Worm (Caenorhabditis elegans): ENCODE data around the gene cpg-9.

cpg-9 gene

ce11 chrIV:3089611-3090010 lies 19.6 kb upstream of the cpg-9 start:
- TF ChIP-seq nhr-129 (tag; optimal IDR thresholded peaks at IDR 0.05): no peak
- TF ChIP-seq ztf-4 (tag; optimal IDR thresholded peaks at IDR 0.05): no peak
- no peak for TF ChIP-seq alr-1 (tag; optimal IDR thresholded peaks at IDR 0.05)
- TF ChIP-seq lin-13 (GFP tag; optimal IDR thresholded peaks at IDR 0.05): no peak
- no peak for TF ChIP-seq mdl-1 (tag; optimal IDR thresholded peaks at IDR 0.05)
- TF ChIP-seq ztf-1 (GFP tag; conservative IDR thresholded peaks at IDR 0.05): no peak

DNA sequence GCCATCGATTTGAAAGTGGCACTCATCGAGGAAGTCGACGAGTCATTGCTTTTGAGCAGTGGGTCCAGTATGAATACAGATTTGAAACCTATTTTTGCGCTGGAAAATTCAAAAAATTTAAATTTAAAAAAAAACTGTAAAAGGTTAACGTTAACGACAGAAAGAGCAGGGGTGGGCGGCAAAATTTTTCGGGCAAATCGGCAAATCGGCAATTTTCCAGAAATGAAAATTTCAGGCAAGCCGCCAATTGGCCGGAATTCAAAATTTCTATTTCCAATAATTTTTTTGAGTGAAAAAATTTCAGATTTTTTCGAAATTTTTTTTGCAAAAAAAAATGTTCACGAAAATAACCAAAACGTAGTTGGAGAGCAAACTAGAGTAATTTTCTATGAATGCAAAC lies 16.8 kb upstream of the cpg-9 start, which contains the start of gene Y67D8C.9:
Y67D8C.9 (minus strand) TSS at position 101 of the 400 bp plus-strand sequence.
- TF ChIP-seq nhr-10 (tag; optimal IDR thresholded peaks at IDR 0.05) (no peak), snpc-4 (tag; optimal IDR thresholded peaks at IDR 0.05) (no peak), F13H6.1 (tag; optimal IDR thresholded peaks at IDR 0.05) (no peak), nhr-129 (tag; optimal IDR thresholded peaks at IDR 0.05) (no peak), unc-62 (GFP tag; optimal IDR thresholded peaks at IDR 0.05) (no peak), nhr-12 (tag; optimal IDR thresholded peaks at IDR 0.05) (no peak), mbf-1 (tag; optimal IDR thresholded peaks at IDR 0.05) (no peak), nhr-23 (tag; optimal IDR thresholded peaks at IDR 0.05) (no peak)

- TF ChIP-seq mbf-1 (tag; optimal IDR thresholded peaks at IDR 0.05) (no peak), ceh-82 (tag; optimal IDR thresholded peaks at IDR 0.05) (no peak), unc-39 (tag; optimal IDR thresholded peaks at IDR 0.05) (no peak), ztf-4 (tag; optimal IDR thresholded peaks at IDR 0.05) (no peak), Y55F3AM.14 (GFP tag; optimal IDR thresholded peaks at IDR 0.05) (no peak), lin-13 (GFP tag; optimal IDR thresholded peaks at IDR 0.05) (no peak), ztf-11 (tag; optimal IDR thresholded peaks at IDR 0.05) (no peak)
These were observed 6.8 kb upstream of the cpg-9 start for ce11 chrIV:3076802-3077201.

ce11 chrIV:3076207-3076606 lies 6.2 kb upstream of the cpg-9 start, which contains the start of gene Y67D8C.22:
Gene Y67D8C.22 (minus strand): TSS chrIV:3076307.
- TF ChIP-seq crh-2 (tag; optimal IDR thresholded peaks at IDR 0.05) (no peak), R02D3.7 (tag; optimal IDR thresholded peaks at IDR 0.05) (no peak), mdl-1 (tag; optimal IDR thresholded peaks at IDR 0.05) (no peak), ama-1 (optimal IDR thresholded peaks at IDR 0.05) (no peak), lin-39 (tag; optimal IDR thresholded peaks at IDR 0.05) (no peak), mbf-1 (tag; optimal IDR thresholded peaks at IDR 0.05) (no peak), elt-1 (tag; optimal IDR thresholded peaks at IDR 0.05) (no peak), sma-3 (GFP tag; optimal IDR thresholded peaks at IDR 0.05) (no peak)

- no peak for TF ChIP-seq mdl-1 (tag; optimal IDR thresholded peaks at IDR 0.05)
- no peak for TF ChIP-seq ama-1 (optimal IDR thresholded peaks at IDR 0.05)
- no peak for TF ChIP-seq dmd-4 (tag; optimal IDR thresholded peaks at IDR 0.05)
- no peak for TF ChIP-seq ZK546.5 (tag; optimal IDR thresholded peaks at IDR 0.05)
- TF ChIP-seq R02D3.7 (tag; optimal IDR thresholded peaks at IDR 0.05): no peak
- no peak for TF ChIP-seq egl-27 (tag; optimal IDR thresholded peaks at IDR 0.05)
- TF ChIP-seq ztf-1 (GFP tag; conservative IDR thresholded peaks at IDR 0.05): no peak
- TF ChIP-seq mbf-1 (tag; optimal IDR thresholded peaks at IDR 0.05): no peak
- no peak for TF ChIP-seq alr-1 (tag; optimal IDR thresholded peaks at IDR 0.05)
These were observed 2.0 kb upstream of the cpg-9 start, which contains the start of gene Y67D8C.2 for ce11 chrIV:3071997-3072396. Gene Y67D8C.2 (plus strand): TSS chrIV:3072297.

DNA sequence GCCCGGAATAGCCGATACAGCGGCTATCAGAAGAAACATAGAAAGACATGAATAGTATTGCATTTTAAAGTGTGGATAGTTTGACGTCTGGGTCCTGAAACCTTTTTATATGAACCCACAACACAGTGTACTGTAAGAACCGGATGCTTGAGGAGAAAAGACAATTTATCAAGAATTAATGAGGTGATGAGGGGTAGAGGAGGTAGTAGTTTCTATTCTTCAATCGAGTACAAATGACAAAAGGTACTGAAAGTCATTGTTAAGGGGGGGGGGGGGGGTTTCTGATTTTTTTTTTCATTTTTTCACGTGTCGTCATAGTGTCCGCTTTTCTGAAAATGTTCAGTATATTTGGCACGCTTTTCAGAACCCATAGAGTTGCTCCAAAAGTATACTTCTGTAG lies 3.2 kb downstream of the cpg-9 start, which contains the start of gene Y67D8C.7:
Y67D8C.7 (minus strand) TSS at position 101 of the 400 bp plus-strand sequence.
- TF ChIP-seq lsy-2 (tag; optimal IDR thresholded peaks at IDR 0.05) (no peak), C34F6.9 (tag; optimal IDR thresholded peaks at IDR 0.05) (no peak), nhr-23 (tag; optimal IDR thresholded peaks at IDR 0.05) (no peak), crh-2 (tag; optimal IDR thresholded peaks at IDR 0.05) (no peak), ceh-16 (tag; optimal IDR thresholded peaks at IDR 0.05) (no peak), fos-1 (tag; optimal IDR thresholded peaks at IDR 0.05) (no peak), unc-55 (GFP tag; optimal IDR thresholded peaks at IDR 0.05) (no peak), alr-1 (tag; optimal IDR thresholded peaks at IDR 0.05) (no peak), nhr-10 (tag; optimal IDR thresholded peaks at IDR 0.05) (no peak), F13H6.1 (tag; optimal IDR thresholded peaks at IDR 0.05) (no peak), dmd-4 (tag; optimal IDR thresholded peaks at IDR 0.05) (no peak), lin-11 (tag; optimal IDR thresholded peaks at IDR 0.05) (no peak), peb-1 (tag; optimal IDR thresholded peaks at IDR 0.05) (no peak), ztf-4 (tag; optimal IDR thresholded peaks at IDR 0.05) (no peak)
